Worm (Caenorhabditis elegans) whole organism, early embryonic: ENCODE measurements around the gene F49F1.2.

ENCODE experiments used
- B0310.2 ChIP-seq: sonication (generic microtip); optimal IDR thresholded peaks from 2 replicates; lab custom pipeline; 2016; ENCODE audit warnings: mild to moderate bottlenecking, missing genetic modification characterization, missing compliant biosample characterization
- F13C5.2 ChIP-seq: sonication (generic microtip); optimal IDR thresholded peaks from 2 replicates; lab custom pipeline; 2017; ENCODE audit warnings: mild to moderate bottlenecking, missing genetic modification characterization, inconsistent platforms, missing compliant biosample characterization
- aly-1 ChIP-seq: sonication (generic microtip); optimal IDR thresholded peaks from 2 replicates; lab custom pipeline; 2016; ENCODE audit warnings: missing genetic modification characterization, missing compliant biosample characterization
- ama-1 ChIP-seq: fragments of 150-350 bp; optimal IDR thresholded peaks from 2 replicates; lab custom pipeline; 2014
- ceh-13 ChIP-seq: fragments of 200-800 bp; sonication (Bioruptor generic); optimal IDR thresholded peaks from 2 replicates; lab custom pipeline; 2018; ENCODE audit warnings: mild to moderate bottlenecking, missing genetic modification characterization, missing compliant biosample characterization
- ceh-36 ChIP-seq: sonication (generic microtip); optimal IDR thresholded peaks from 2 replicates; lab custom pipeline; 2016; ENCODE audit warnings: missing genetic modification characterization, inconsistent platforms, missing compliant biosample characterization
- ets-7 ChIP-seq: sonication (generic microtip); optimal IDR thresholded peaks from 2 replicates; lab custom pipeline; 2016; ENCODE audit warnings: missing genotype, missing genetic modification characterization, missing compliant biosample characterization
- flt-1 ChIP-seq: fragments of 200-800 bp; sonication (Bioruptor generic); IDR thresholded peaks from 2 replicates; pipeline ENCODE4 v1.3.6; 2022; ENCODE audit warnings: missing genetic modification characterization, missing compliant biosample characterization
- hmbx-1 ChIP-seq: sonication (generic microtip); optimal IDR thresholded peaks from 2 replicates; lab custom pipeline; 2016; ENCODE audit warnings: mild to moderate bottlenecking, missing genetic modification characterization, missing compliant biosample characterization
- hmg-4 ChIP-seq: fragments of 200-800 bp; sonication (Bioruptor generic); optimal IDR thresholded peaks from 2 replicates; lab custom pipeline; 2018; ENCODE audit warnings: mild to moderate bottlenecking, missing genetic modification characterization, missing compliant biosample characterization
- hnd-1 ChIP-seq: sonication (generic microtip); optimal IDR thresholded peaks from 2 replicates; lab custom pipeline; 2016; ENCODE audit warnings: missing genetic modification characterization, missing compliant biosample characterization
- pes-1 ChIP-seq: fragments of 200-800 bp; sonication (Bioruptor generic); IDR thresholded peaks from 2 replicates; pipeline ENCODE4 v1.3.6; 2022; ENCODE audit warnings: missing genetic modification reagents, missing genetic modification characterization, missing compliant biosample characterization
- scrt-1 ChIP-seq: fragments of 200-800 bp; sonication (Bioruptor generic); IDR thresholded peaks from 2 replicates; pipeline ENCODE4 v1.3.6; 2022; ENCODE audit warnings: missing genetic modification characterization, missing compliant biosample characterization
- sea-1 ChIP-seq: fragments of 200-800 bp; sonication (Bioruptor generic); conservative IDR thresholded peaks from 2 replicates; pipeline ENCODE4 v1.3.6; 2022; ENCODE audit warnings: missing genetic modification characterization, missing compliant biosample characterization
- tbx-11 ChIP-seq: fragments of 200-800 bp; sonication (Bioruptor generic); IDR thresholded peaks from 2 replicates; pipeline ENCODE4 v1.3.6; 2022; ENCODE audit warnings: missing genetic modification characterization, missing compliant biosample characterization
- tbx-37 ChIP-seq: fragments of 200-800 bp; sonication (Bioruptor generic); conservative IDR thresholded peaks from 2 replicates; pipeline ENCODE4 v1.3.6; 2022; ENCODE audit warnings: missing genetic modification reagents, missing genetic modification characterization, missing compliant biosample characterization
- tra-4 ChIP-seq: sonication (generic microtip); optimal IDR thresholded peaks from 2 replicates; lab custom pipeline; 2017; ENCODE audit warnings: missing genetic modification characterization, missing compliant biosample characterization

Gene F49F1.2

ce11 chrIV:4115634-4116033, at the start of gene F49F1.2, which contains the start of gene F49F1.4:
Gene F49F1.2, plus strand, starts transcription at chrIV:4115943.
Gene F49F1.4, minus strand, starts transcription at chrIV:4115734.
- TF ChIP-seq aly-1 (tag; lab: Kevin White, UChicago) (no peak), tbx-11 (GFP tag; lab: Robert Waterston, UW) (no peak), ceh-36 (tag; lab: Kevin White, UChicago) (no peak), flt-1 (no peak), F13C5.2 (tag; lab: Kevin White, UChicago) (no peak), ets-7 (tag; lab: Kevin White, UChicago) (no peak), B0310.2 (no peak), scrt-1 (GFP tag; lab: Robert Waterston, UW) (no peak)

- TF ChIP-seq tbx-11 (GFP tag; lab: Robert Waterston, UW) (no peak), ama-1 (lab: Kevin White, UChicago) (no peak), hmg-4 (no peak), ceh-13 (GFP tag; lab: Kevin White, UChicago) (no peak), sea-1 (GFP tag; lab: Robert Waterston, UW) (no peak), scrt-1 (GFP tag; lab: Robert Waterston, UW) (no peak), hmbx-1 (tag; lab: Kevin White, UChicago) (no peak), tbx-37 (no peak), tra-4 (tag; lab: Kevin White, UChicago) (no peak), B0310.2 (no peak), aly-1 (tag; lab: Kevin White, UChicago) (no peak), ets-7 (tag; lab: Kevin White, UChicago) (no peak), ceh-36 (tag; lab: Kevin White, UChicago) (no peak), flt-1 (no peak)
Observed at ce11 chrIV:4067336-4067735, 48.4 kb upstream of the F49F1.2 start.

- TF ChIP-seq ets-7 (tag; lab: Kevin White, UChicago) (no peak), tbx-37 (no peak), sea-1 (GFP tag; lab: Robert Waterston, UW) (no peak), hnd-1 (no peak), hmg-4 (no peak), F13C5.2 (tag; lab: Kevin White, UChicago) (no peak), hmbx-1 (tag; lab: Kevin White, UChicago) (no peak), ceh-13 (GFP tag; lab: Kevin White, UChicago) (no peak), pes-1 (GFP tag; lab: Robert Waterston, UW) (no peak), ama-1 (lab: Kevin White, UChicago) (no peak), aly-1 (tag; lab: Kevin White, UChicago) (no peak), B0310.2 (no peak), tbx-11 (GFP tag; lab: Robert Waterston, UW) (no peak), scrt-1 (GFP tag; lab: Robert Waterston, UW) (no peak), flt-1 (no peak), ceh-36 (tag; lab: Kevin White, UChicago) (no peak), tra-4 (tag; lab: Kevin White, UChicago) (no peak)
Observed at ce11 chrIV:4068480-4068879, 47.3 kb upstream of the F49F1.2 start, which contains the start of gene fbxb-55. Gene fbxb-55, plus strand, starts transcription at chrIV:4068780.

- TF ChIP-seq sea-1 (GFP tag; lab: Robert Waterston, UW) (0 out of 2 replicates have a peak, but pooled peaks have one; percentile 10), tbx-11 (GFP tag; lab: Robert Waterston, UW) (no peak), scrt-1 (GFP tag; lab: Robert Waterston, UW) (peak; percentile 63; the same call in 1 of the 2 replicates)
Observed at ce11 chrIV:4070810-4071209, 44.9 kb upstream of the F49F1.2 start.

ce11 chrIV:4072027-4072426, 43.7 kb upstream of the F49F1.2 start, which contains the start of gene pqn-75:
Gene pqn-75, plus strand, starts transcription at chrIV:4072327.
- TF ChIP-seq hmg-4 (no peak), ceh-36 (tag; lab: Kevin White, UChicago) (no peak), F13C5.2 (tag; lab: Kevin White, UChicago) (no peak), tbx-37 (no peak), sea-1 (GFP tag; lab: Robert Waterston, UW) (no peak), ets-7 (tag; lab: Kevin White, UChicago) (no peak), flt-1 (no peak), ama-1 (lab: Kevin White, UChicago) (no peak), scrt-1 (GFP tag; lab: Robert Waterston, UW) (no peak), aly-1 (tag; lab: Kevin White, UChicago) (no peak), ceh-13 (GFP tag; lab: Kevin White, UChicago) (no peak), hmbx-1 (tag; lab: Kevin White, UChicago) (no peak), pes-1 (GFP tag; lab: Robert Waterston, UW) (no peak), hnd-1 (no peak), tra-4 (tag; lab: Kevin White, UChicago) (no peak), tbx-11 (GFP tag; lab: Robert Waterston, UW) (no peak)

ce11 chrIV:4074610-4075009, 41.1 kb upstream of the F49F1.2 start, which contains the start of gene W03D2.9:
Gene W03D2.9, minus strand, starts transcription at chrIV:4074710.
- TF ChIP-seq B0310.2 (no peak), sea-1 (GFP tag; lab: Robert Waterston, UW) (no peak), tra-4 (tag; lab: Kevin White, UChicago) (no peak), flt-1 (no peak), F13C5.2 (tag; lab: Kevin White, UChicago) (no peak), pes-1 (GFP tag; lab: Robert Waterston, UW) (no peak), scrt-1 (GFP tag; lab: Robert Waterston, UW) (no peak), tbx-11 (GFP tag; lab: Robert Waterston, UW) (no peak), aly-1 (tag; lab: Kevin White, UChicago) (no peak), ets-7 (tag; lab: Kevin White, UChicago) (no peak), hmg-4 (no peak), hmbx-1 (tag; lab: Kevin White, UChicago) (no peak), ceh-13 (GFP tag; lab: Kevin White, UChicago) (no peak), hnd-1 (no peak), ceh-36 (tag; lab: Kevin White, UChicago) (no peak), tbx-37 (no peak), ama-1 (lab: Kevin White, UChicago) (no peak)

- TF ChIP-seq hmbx-1 (tag; lab: Kevin White, UChicago) (no peak), scrt-1 (GFP tag; lab: Robert Waterston, UW) (no peak), pes-1 (GFP tag; lab: Robert Waterston, UW) (no peak), tbx-37 (no peak), ets-7 (tag; lab: Kevin White, UChicago) (no peak), hmg-4 (no peak), B0310.2 (no peak), flt-1 (no peak), sea-1 (GFP tag; lab: Robert Waterston, UW) (no peak), ama-1 (lab: Kevin White, UChicago) (no peak), F13C5.2 (tag; lab: Kevin White, UChicago) (no peak), tra-4 (tag; lab: Kevin White, UChicago) (no peak), aly-1 (tag; lab: Kevin White, UChicago) (no peak), tbx-11 (GFP tag; lab: Robert Waterston, UW) (no peak), hnd-1 (no peak), ceh-36 (tag; lab: Kevin White, UChicago) (no peak), ceh-13 (GFP tag; lab: Kevin White, UChicago) (no peak)
Observed at ce11 chrIV:4076690-4077295, 39.0 kb upstream of the F49F1.2 start.
